Fruit fly (Drosophila melanogaster) whole organism, prepupa: ENCODE results near the gene Rab19.

Experiments
- Blimp-1 ChIP-seq: fragments of 200-800 bp; sonication (Bioruptor generic); optimal IDR thresholded peaks from 3 replicates; lab custom pipeline; 2017; ENCODE audit warnings: missing biosample characterization, missing genetic modification characterization, mild to moderate bottlenecking, moderate library complexity, missing genetic modification reagents
- CG10669 ChIP-seq: fragments of 200-800 bp; sonication (Bioruptor generic); optimal IDR thresholded peaks from 3 replicates; lab custom pipeline; 2018; ENCODE audit warnings: missing biosample characterization, mild to moderate bottlenecking, missing genetic modification characterization, moderate library complexity
- CG11294 ChIP-seq: fragments of 200-800 bp; sonication (Bioruptor generic); IDR thresholded peaks from 2 replicates; pipeline ENCODE4 v1.3.6; 2022; ENCODE audit warnings: missing biosample characterization, missing genetic modification characterization
- CG11762 ChIP-seq: fragments of 200-800 bp; sonication (Bioruptor generic); optimal IDR thresholded peaks from 3 replicates; lab custom pipeline; 2016; ENCODE audit warnings: missing biosample characterization, missing genetic modification characterization; ENCODE audit not compliant: insufficient read depth
- CG1621 ChIP-seq: fragments of 200-800 bp; sonication (Bioruptor generic); optimal IDR thresholded peaks from 3 replicates; lab custom pipeline; 2018; ENCODE audit warnings: missing biosample characterization, mild to moderate bottlenecking, missing genetic modification characterization
- CG3032 ChIP-seq: fragments of 200-800 bp; optimal IDR thresholded peaks from 2 replicates; lab custom pipeline; 2019; ENCODE audit warnings: missing biosample characterization, mild to moderate bottlenecking, missing genetic modification characterization, moderate library complexity
- CG31627 ChIP-seq: fragments of 200-800 bp; sonication (Bioruptor generic); optimal IDR thresholded peaks from 3 replicates; lab custom pipeline; 2016; ENCODE audit warnings: missing biosample characterization, missing genetic modification characterization
- CG32006 ChIP-seq: fragments of 200-800 bp; sonication (Bioruptor generic); optimal IDR thresholded peaks from 3 replicates; lab custom pipeline; 2017; ENCODE audit warnings: missing biosample characterization, mild to moderate bottlenecking, missing genetic modification characterization
- CG34406 ChIP-seq: fragments of 200-800 bp; sonication (Bioruptor generic); optimal IDR thresholded peaks from 3 replicates; lab custom pipeline; 2016; ENCODE audit warnings: missing biosample characterization, missing genetic modification characterization
- CG4318 ChIP-seq: fragments of 200-800 bp; sonication (Bioruptor generic); optimal IDR thresholded peaks from 3 replicates; lab custom pipeline; 2017; ENCODE audit warnings: missing biosample characterization, mild to moderate bottlenecking, missing genetic modification characterization
- CG6163 ChIP-seq: fragments of 200-800 bp; sonication (Bioruptor generic); IDR thresholded peaks from 3 replicates; pipeline ENCODE4 v1.3.6; 2022; ENCODE audit warnings: missing biosample characterization, missing genetic modification characterization
- CG6808 ChIP-seq: fragments of 200-800 bp; sonication (Bioruptor generic); optimal IDR thresholded peaks from 3 replicates; lab custom pipeline; 2017; ENCODE audit warnings: missing biosample characterization, missing genetic modification characterization, mild to moderate bottlenecking, moderate library complexity, missing genetic modification reagents
- CG6854 ChIP-seq: fragments of 200-800 bp; sonication (Bioruptor generic); optimal IDR thresholded peaks from 2 replicates; lab custom pipeline; 2017; ENCODE audit warnings: missing biosample characterization, mild to moderate bottlenecking, missing genetic modification characterization
- CG7368 ChIP-seq: fragments of 200-800 bp; sonication (Bioruptor generic); optimal IDR thresholded peaks from 3 replicates; lab custom pipeline; 2016; ENCODE audit warnings: missing biosample characterization, missing genetic modification characterization
- CG8632 ChIP-seq: fragments of 200-800 bp; sonication (Bioruptor generic); optimal IDR thresholded peaks from 3 replicates; lab custom pipeline; 2016; ENCODE audit warnings: missing biosample characterization, missing genetic modification characterization
- CG9139 ChIP-seq: fragments of 200-800 bp; sonication (Bioruptor generic); optimal IDR thresholded peaks from 3 replicates; lab custom pipeline; 2017; ENCODE audit warnings: missing biosample characterization, mild to moderate bottlenecking, missing genetic modification characterization
- Eip75B ChIP-seq: fragments of 200-800 bp; sonication (Bioruptor generic); optimal IDR thresholded peaks from 3 replicates; lab custom pipeline; 2016; ENCODE audit warnings: missing biosample characterization, missing genetic modification characterization
- Eip78C ChIP-seq: fragments of 200-800 bp; sonication (Bioruptor generic); peaks from one replicate; lab custom pipeline; 2016; ENCODE audit warnings: missing biosample characterization, missing genetic modification characterization
- Ets21C ChIP-seq: fragments of 200-800 bp; sonication (Bioruptor generic); optimal IDR thresholded peaks from 3 replicates; lab custom pipeline; 2016; ENCODE audit warnings: missing biosample characterization, missing genetic modification characterization
- Ets96B ChIP-seq: fragments of 200-800 bp; optimal IDR thresholded peaks from 2 replicates; lab custom pipeline; 2019; ENCODE audit warnings: missing biosample characterization, mild to moderate bottlenecking, missing genetic modification characterization, moderate library complexity
- Gug ChIP-seq: fragments of 200-800 bp; sonication (Bioruptor generic); IDR thresholded peaks from 2 replicates; pipeline ENCODE4 v1.3.6; 2022; ENCODE audit warnings: missing biosample characterization, missing genetic modification characterization
- Hr38 ChIP-seq: sonication (Bioruptor generic); optimal IDR thresholded peaks from 2 replicates; lab custom pipeline; 2016; ENCODE audit warnings: missing biosample characterization, missing genetic modification characterization
- Hr39 ChIP-seq: fragments of 200-800 bp; sonication (Bioruptor generic); optimal IDR thresholded peaks from 2 replicates; lab custom pipeline; 2016; ENCODE audit warnings: missing biosample characterization, missing genetic modification characterization
- Hr4 ChIP-seq: fragments of 200-800 bp; sonication (Bioruptor generic); optimal IDR thresholded peaks from 3 replicates; lab custom pipeline; 2016; ENCODE audit warnings: missing biosample characterization, missing genetic modification characterization
- Lpt ChIP-seq: fragments of 200-800 bp; sonication (Bioruptor generic); optimal IDR thresholded peaks from 3 replicates; lab custom pipeline; 2016; ENCODE audit warnings: missing biosample characterization, missing genetic modification characterization
- Met ChIP-seq: fragments of 200-800 bp; sonication (Bioruptor generic); optimal IDR thresholded peaks from 3 replicates; lab custom pipeline; 2016; ENCODE audit warnings: missing biosample characterization, missing genetic modification characterization
- OdsH ChIP-seq: fragments of 200-800 bp; sonication (Bioruptor generic); optimal IDR thresholded peaks from 3 replicates; lab custom pipeline; 2016; ENCODE audit warnings: missing biosample characterization, missing genetic modification characterization
- Smox ChIP-seq: fragments of 200-800 bp; sonication (Bioruptor generic); optimal IDR thresholded peaks from 3 replicates; lab custom pipeline; 2016; ENCODE audit warnings: missing biosample characterization, missing genetic modification characterization
- Sox102F ChIP-seq: fragments of 200-800 bp; sonication (Bioruptor generic); optimal IDR thresholded peaks from 2 replicates; lab custom pipeline; 2016; ENCODE audit warnings: missing biosample characterization, mild to moderate bottlenecking, missing genetic modification characterization
- Sox14 ChIP-seq: fragments of 200-800 bp; sonication (Bioruptor generic); optimal IDR thresholded peaks from 3 replicates; lab custom pipeline; 2016; ENCODE audit warnings: missing biosample characterization, missing genetic modification characterization
- Sox15 ChIP-seq: fragments of 200-800 bp; sonication (Bioruptor generic); optimal IDR thresholded peaks from 3 replicates; lab custom pipeline; 2016; ENCODE audit warnings: missing biosample characterization, missing genetic modification characterization
- achi ChIP-seq: fragments of 200-800 bp; sonication (Bioruptor generic); optimal IDR thresholded peaks from 3 replicates; lab custom pipeline; 2016; ENCODE audit warnings: missing biosample characterization, missing genetic modification characterization
- acj6 ChIP-seq: fragments of 200-800 bp; sonication (Bioruptor generic); optimal IDR thresholded peaks from 3 replicates; lab custom pipeline; 2016; ENCODE audit warnings: missing biosample characterization, missing genetic modification characterization
- cyc ChIP-seq: fragments of 200-800 bp; sonication (Bioruptor generic); optimal IDR thresholded peaks from 3 replicates; lab custom pipeline; 2016; ENCODE audit warnings: missing biosample characterization, missing genetic modification characterization
- dac ChIP-seq: fragments of 200-800 bp; sonication (Bioruptor generic); optimal IDR thresholded peaks from 2 replicates; lab custom pipeline; 2017; ENCODE audit warnings: missing biosample characterization, mild to moderate bottlenecking, missing genetic modification characterization
- dsx ChIP-seq: fragments of 200-800 bp; optimal IDR thresholded peaks from 3 replicates; lab custom pipeline; 2019; ENCODE audit warnings: missing biosample characterization, mild to moderate bottlenecking, missing genetic modification characterization, moderate library complexity; ENCODE audit not compliant: poor library complexity, severe bottlenecking
- eg ChIP-seq: fragments of 200-800 bp; sonication (Bioruptor generic); IDR thresholded peaks from 3 replicates; pipeline ENCODE4 v1.3.6; 2022; ENCODE audit warnings: missing biosample characterization, missing genetic modification characterization
- esn ChIP-seq: fragments of 200-800 bp; sonication (Bioruptor generic); optimal IDR thresholded peaks from 2 replicates; lab custom pipeline; 2016; ENCODE audit warnings: missing biosample characterization, mild to moderate bottlenecking, missing genetic modification characterization, moderate library complexity
- fd85E ChIP-seq: fragments of 200-800 bp; sonication (Bioruptor generic); optimal IDR thresholded peaks from 3 replicates; lab custom pipeline; 2016; ENCODE audit warnings: missing biosample characterization, missing genetic modification characterization
- fkh ChIP-seq: fragments of 200-800 bp; sonication (Bioruptor generic); optimal IDR thresholded peaks from 3 replicates; lab custom pipeline; 2017; ENCODE audit warnings: missing biosample characterization, mild to moderate bottlenecking, missing genetic modification characterization, moderate library complexity
- lz ChIP-seq: fragments of 200-800 bp; sonication (Bioruptor generic); optimal IDR thresholded peaks from 3 replicates; lab custom pipeline; 2016; ENCODE audit warnings: missing biosample characterization, missing genetic modification characterization
- net ChIP-seq: fragments of 200-800 bp; sonication (Bioruptor generic); optimal IDR thresholded peaks from 3 replicates; lab custom pipeline; 2016; ENCODE audit warnings: missing biosample characterization, missing genetic modification characterization
- salr ChIP-seq, 2 experiments: fragments of 200-800 bp; sonication (Bioruptor generic); optimal IDR thresholded peaks; 3 replicates each; lab custom pipeline; 2016 to 2018; ENCODE audit warnings: missing biosample characterization in 2 of 2, missing genetic modification characterization in 2 of 2, mild to moderate bottlenecking in 1 of 2
- spab ChIP-seq: fragments of 200-800 bp; sonication (Bioruptor generic); optimal IDR thresholded peaks from 2 replicates; lab custom pipeline; 2017; ENCODE audit warnings: missing biosample characterization, mild to moderate bottlenecking, missing genetic modification characterization, missing genetic modification reagents
- ss ChIP-seq, 2 experiments: fragments of 200-800 bp; sonication (Bioruptor generic); optimal IDR thresholded peaks; 2 replicates in 1 of 2; 3 replicates in 1 of 2; lab custom pipeline; 2017 to 2018; ENCODE audit warnings: mild to moderate bottlenecking in 2 of 2, missing biosample characterization in 2 of 2, missing genetic modification characterization in 2 of 2, moderate library complexity in 1 of 2
- svp ChIP-seq: fragments of 200-800 bp; sonication (Bioruptor generic); peaks from one replicate; lab custom pipeline; 2016; ENCODE audit warnings: missing biosample characterization, missing genetic modification characterization
- topi ChIP-seq: fragments of 200-800 bp; sonication (Bioruptor generic); optimal IDR thresholded peaks from 3 replicates; lab custom pipeline; 2016; ENCODE audit warnings: missing biosample characterization, missing genetic modification characterization

Gene Rab19

DNA sequence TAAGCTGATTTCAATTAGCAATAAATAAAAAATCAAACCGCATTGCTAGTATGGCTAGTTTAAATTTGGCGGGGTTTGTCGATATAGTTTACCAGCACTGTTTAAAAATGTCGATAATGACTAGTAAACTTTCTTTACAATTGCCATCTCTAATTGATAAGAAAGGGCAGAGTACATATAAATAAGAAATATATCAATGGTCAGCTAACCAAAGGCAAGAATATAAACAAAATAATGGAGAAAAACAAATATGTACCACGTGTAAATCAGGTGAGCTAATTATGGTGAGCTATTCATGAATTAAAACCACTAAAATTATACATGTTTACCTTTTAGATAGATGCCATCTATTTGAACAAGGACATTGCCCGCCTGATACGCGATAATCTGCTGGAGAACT lies 42.1 kb downstream of the Rab19 start, which contains the start of gene Pex2 (continued):
- TF ChIP-seq Ets21C (GFP tag; lab: Kevin White, UChicago) (no peak), CG7368 (GFP tag; lab: Kevin White, UChicago) (no peak), Hr4 (GFP tag; lab: Kevin White, UChicago) (no peak), Sox102F (GFP tag; lab: Kevin White, UChicago) (no peak)

DNA sequence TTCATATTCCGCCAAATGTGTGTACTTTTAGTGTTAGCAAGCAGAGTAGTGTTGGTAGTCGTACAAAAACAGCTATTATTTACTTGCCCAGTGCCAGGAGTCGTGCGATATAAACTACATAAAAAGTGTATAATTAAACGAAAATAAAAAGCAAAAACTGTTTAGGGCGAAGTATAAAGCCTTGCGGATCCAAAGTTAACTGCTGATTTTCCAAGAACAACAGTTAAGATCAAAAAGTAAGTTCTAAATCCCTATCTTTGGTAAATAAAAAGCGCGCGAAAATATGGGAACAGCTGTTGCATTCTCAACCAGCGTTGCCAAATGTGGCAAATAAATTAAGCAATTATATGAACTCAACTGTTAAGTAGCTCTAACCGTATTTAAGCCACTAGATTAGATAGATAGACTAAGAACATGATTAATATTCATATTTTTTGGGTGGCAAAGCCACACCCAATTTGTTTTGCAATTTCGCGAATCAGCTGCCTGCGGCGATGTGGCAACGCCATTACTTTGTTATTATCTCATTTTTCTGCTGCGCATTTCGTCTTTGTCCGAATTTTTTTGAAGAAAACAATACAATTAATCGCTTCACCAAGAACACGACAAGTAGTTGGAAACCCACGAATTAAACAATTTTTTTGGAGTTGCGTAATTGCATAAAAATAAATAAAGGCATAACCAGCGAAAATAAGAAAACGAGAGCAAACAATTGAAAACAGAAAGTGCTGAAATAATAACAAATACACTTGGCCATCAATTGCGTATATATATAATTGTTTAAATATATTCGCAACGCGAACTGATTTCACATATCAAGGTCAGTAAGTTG lies 43.7 kb downstream of the Rab19 start, which contains the start of the genes Prim1 and CG7083:
TSS of gene Prim1 (plus strand) at position 51 of the 832 bp plus-strand sequence.
TSS of gene CG7083 (plus strand) at position 522 of the 832 bp plus-strand sequence.
- TF ChIP-seq CG7368 (GFP tag; lab: Kevin White, UChicago) (peak; percentile 62), Ets96B (tag; lab: Kevin White, UChicago) (peak; percentile 41), Eip75B (peak; percentile 74), CG3032 (tag; lab: Kevin White, UChicago) (peak; percentile 57), Ets21C (GFP tag; lab: Kevin White, UChicago) (peak; percentile 52), CG34406 (GFP tag; lab: Kevin White, UChicago) (peak; percentile 47), CG4318 (no peak), CG32006 (GFP tag; lab: Kevin White, UChicago) (peak; percentile 30), Met (no peak), Smox (GFP tag; lab: Kevin White, UChicago) (peak; percentile 49), acj6 (GFP tag; lab: Kevin White, UChicago) (peak; percentile 65), CG10669 (GFP tag; lab: Kevin White, UChicago) (peak; percentile 55), Eip78C (peak; percentile 85), CG6854 (peak; percentile 5), Hr38 (GFP tag; lab: Kevin White, UChicago) (no peak), svp (GFP tag; lab: Kevin White, UChicago) (peak; percentile 85), Lpt (GFP tag; lab: Kevin White, UChicago) (no peak), OdsH (GFP tag; lab: Kevin White, UChicago) (peak; percentile 76), CG11294 (no peak), dsx (GFP tag; lab: Kevin White, UChicago) (no peak), CG8632 (GFP tag; lab: Kevin White, UChicago) (peak; percentile 9), Hr39 (peak; percentile 73), CG1621 (tag; lab: Kevin White, UChicago) (peak; percentile 7), lz (GFP tag; lab: Kevin White, UChicago) (peak; percentile 74), Sox102F (GFP tag; lab: Kevin White, UChicago) (peak; percentile 69), CG6808 (peak; percentile 54), esn (GFP tag; lab: Kevin White, UChicago) (peak; percentile 79), net (GFP tag; lab: Kevin White, UChicago) (peak; percentile 57), eg (no peak), salr (GFP tag; optimal IDR thresholded peaks at IDR 0.05; lab: Kevin White, UChicago) (no peak), spab (GFP tag; lab: Kevin White, UChicago) (no peak), topi (GFP tag; lab: Kevin White, UChicago) (peak; percentile 67), CG31627 (peak; percentile 74), CG9139 (no peak), Hr4 (GFP tag; lab: Kevin White, UChicago) (peak; percentile 70), achi (GFP tag; lab: Kevin White, UChicago) (peak; percentile 57), dac (no peak), Sox15 (peak; percentile 2), Sox14 (peak; percentile 95), Blimp-1 (GFP tag; lab: Kevin White, UChicago) (peak; percentile 1), fkh (GFP tag; lab: Kevin White, UChicago) (peak; percentile 95), Gug (GFP tag; lab: Robert Waterston, UW) (peak; percentile 28; the same call in 1 of the 2 replicates), ss (GFP tag; optimal IDR thresholded peaks at IDR 0.05; lab: Kevin White, UChicago) (peak in 1 of 2 experiments; percentile 47), fd85E (no peak), CG11762 (peak; percentile 60), CG6163 (GFP tag; lab: Robert Waterston, UW) (no peak; the same call in 2 of the 3 replicates), cyc (GFP tag; lab: Kevin White, UChicago) (peak; percentile 61)
